Worm (Caenorhabditis elegans) whole organism, mixed stage, embryonic: ENCODE measurements around the gene chs-2.

Source experiments
- M03D4.4 ChIP-seq: sonication (generic microtip); optimal IDR thresholded peaks from 2 replicates; lab custom pipeline; 2017; ENCODE audit warnings: mild to moderate bottlenecking, missing genetic modification characterization, missing compliant biosample characterization
- blmp-1 ChIP-seq: fragments of 150-350 bp; optimal IDR thresholded peaks from 2 replicates; lab custom pipeline; 2014; ENCODE audit warnings: missing biosample characterization, missing genetic modification characterization
- ceh-39 ChIP-seq: fragments of 150-350 bp; optimal IDR thresholded peaks from 2 replicates; lab custom pipeline; 2014; ENCODE audit warnings: missing biosample characterization, missing genetic modification characterization
- ces-1 ChIP-seq: fragments of 150-350 bp; optimal IDR thresholded peaks from 2 replicates; lab custom pipeline; 2014; ENCODE audit warnings: missing biosample characterization, missing genetic modification reagents, missing genetic modification characterization
- elt-1 ChIP-seq: sonication (generic microtip); optimal IDR thresholded peaks from 2 replicates; lab custom pipeline; 2017; ENCODE audit warnings: missing genetic modification characterization, mild to moderate bottlenecking, missing compliant biosample characterization, antibody characterized with exemption, moderate library complexity, borderline replicate concordance; ENCODE audit not compliant: insufficient read depth
- mls-2 ChIP-seq: sonication (generic microtip); optimal IDR thresholded peaks from 2 replicates; lab custom pipeline; 2016; ENCODE audit warnings: mild to moderate bottlenecking, missing genetic modification characterization, moderate library complexity, missing compliant biosample characterization
- sem-2 ChIP-seq: fragments of 200-800 bp; sonication (Bioruptor generic); optimal IDR thresholded peaks from 2 replicates; lab custom pipeline; 2018; ENCODE audit warnings: mild to moderate bottlenecking, missing genetic modification characterization, missing compliant biosample characterization
- snpc-4 ChIP-seq: fragments of 150-350 bp; optimal IDR thresholded peaks from 2 replicates; lab custom pipeline; 2014; ENCODE audit warnings: missing biosample characterization, missing genetic modification characterization
- sptf-1 ChIP-seq: sonication (generic microtip); optimal IDR thresholded peaks from 2 replicates; lab custom pipeline; 2017; ENCODE audit warnings: mild to moderate bottlenecking, missing genetic modification characterization, moderate library complexity, missing compliant biosample characterization
- unc-39 ChIP-seq: fragments of 150-350 bp; optimal IDR thresholded peaks from 2 replicates; lab custom pipeline; 2014; ENCODE audit warnings: missing biosample characterization, missing genetic modification characterization
- unc-62 ChIP-seq: fragments of 150-350 bp; optimal IDR thresholded peaks from 2 replicates; lab custom pipeline; 2014; ENCODE audit warnings: missing biosample characterization, missing genetic modification reagents, missing genetic modification characterization
- ztf-11 ChIP-seq: fragments of 150-350 bp; optimal IDR thresholded peaks from 2 replicates; lab custom pipeline; 2014; ENCODE audit warnings: missing biosample characterization, missing genetic modification characterization

DNA sequence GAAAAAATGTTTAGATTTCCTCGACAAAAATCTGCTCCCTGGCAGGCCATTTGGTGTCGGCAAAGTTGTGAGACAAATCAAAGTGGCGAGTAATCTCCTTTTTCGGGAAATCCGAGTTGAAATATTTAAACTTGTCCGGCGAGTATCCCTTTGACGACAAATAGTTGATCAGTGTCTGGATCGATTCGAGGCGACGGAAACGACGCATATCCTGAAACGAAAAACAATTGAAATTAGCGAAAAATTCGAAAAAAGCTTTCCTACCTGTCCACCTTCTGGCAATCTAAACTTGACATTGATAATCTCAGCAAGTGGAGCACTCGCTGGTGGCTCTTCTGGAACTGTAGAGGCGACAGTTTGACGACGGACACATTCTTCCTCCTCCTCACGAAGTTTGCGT is 20.5 kb downstream of the chs-2 start:
- TF ChIP-seq sptf-1 (tag; lab: Kevin White, UChicago) (no peak), ztf-11 (tag; lab: Kevin White, UChicago) (no peak), ceh-39 (tag; lab: Kevin White, UChicago) (no peak), mls-2 (no peak), snpc-4 (no peak), unc-39 (tag; lab: Kevin White, UChicago) (no peak), unc-62 (no peak), ces-1 (no peak), elt-1 (tag; lab: Kevin White, UChicago) (no peak), blmp-1 (no peak), M03D4.4 (no peak), sem-2 (GFP tag; lab: Kevin White, UChicago) (no peak)
